Worm (Caenorhabditis elegans) whole organism, young adult: ENCODE measurements around the gene F53F4.7.
A peak's percentile ranks its signal among the peaks of the same experiment; 100 is the strongest.

Experiments
- F23B12.7 ChIP-seq: sonication (generic microtip); optimal IDR thresholded peaks from 2 replicates; lab custom pipeline; 2017; ENCODE audit warnings: missing genetic modification characterization, mild to moderate bottlenecking, missing compliant biosample characterization, antibody characterized with exemption, moderate library complexity; ENCODE audit not compliant: insufficient read depth
- F37B4.10 ChIP-seq: fragments of 200-800 bp; sonication (Bioruptor generic); IDR thresholded peaks from 2 replicates; pipeline ENCODE4 v1.3.6; 2022; ENCODE audit warnings: missing genetic modification characterization, missing compliant biosample characterization
- F49E8.2 ChIP-seq: sonication (generic microtip); optimal IDR thresholded peaks from 3 replicates; lab custom pipeline; 2017; ENCODE audit warnings: missing genetic modification characterization, mild to moderate bottlenecking, missing compliant biosample characterization, antibody characterized with exemption, moderate library complexity; ENCODE audit not compliant: insufficient read depth
- K12H6.12 ChIP-seq: fragments of 200-800 bp; sonication (Bioruptor generic); optimal IDR thresholded peaks from 2 replicates; lab custom pipeline; 2018; ENCODE audit warnings: mild to moderate bottlenecking, missing genetic modification characterization, missing compliant biosample characterization
- Y56A3A.18 ChIP-seq: fragments of 200-800 bp; sonication (Bioruptor generic); IDR thresholded peaks from 2 replicates; pipeline ENCODE4 v1.3.6; 2022; ENCODE audit warnings: missing genetic modification reagents, missing genetic modification characterization, missing compliant biosample characterization
- ama-1 ChIP-seq, 3 experiments: fragments of 150-350 bp in 1 of 3; sonication (generic microtip) in 2 of 3; optimal IDR thresholded peaks; 2 replicates each; lab custom pipeline; 2014 to 2018; ENCODE audit warnings: missing biosample characterization in 2 of 3, missing genetic modification characterization in 2 of 3, missing genetic modification reagents in 2 of 3
- atf-7 ChIP-seq: sonication (generic microtip); optimal IDR thresholded peaks from 2 replicates; lab custom pipeline; 2017; ENCODE audit warnings: mild to moderate bottlenecking, missing genetic modification characterization, missing compliant biosample characterization
- attf-3 ChIP-seq: fragments of 200-800 bp; sonication (Bioruptor generic); conservative IDR thresholded peaks from 2 replicates; pipeline ENCODE4 v1.3.6; 2022; ENCODE audit warnings: missing genetic modification reagents, missing genetic modification characterization, missing compliant biosample characterization
- attf-5 ChIP-seq: fragments of 200-800 bp; sonication (Bioruptor generic); optimal IDR thresholded peaks from 2 replicates; lab custom pipeline; 2018; ENCODE audit warnings: mild to moderate bottlenecking, missing genetic modification characterization, missing compliant biosample characterization
- bed-2 ChIP-seq: fragments of 200-800 bp; sonication (Bioruptor generic); IDR thresholded peaks from 2 replicates; pipeline ENCODE4 v1.3.6; 2022; ENCODE audit warnings: missing genetic modification reagents, missing genetic modification characterization, missing compliant biosample characterization
- cebp-1 ChIP-seq, 2 experiments: fragments of 200-800 bp in 1 of 2; sonication (Bioruptor generic) in 1 of 2; sonication (generic microtip) in 1 of 2; IDR thresholded peaks in 1 of 2; optimal IDR thresholded peaks in 1 of 2; 2 replicates each; pipeline versions ENCODE4 v1.3.6 to Lab custom; 2017 to 2022; ENCODE audit warnings: missing compliant biosample characterization in 2 of 2, missing genetic modification characterization in 2 of 2, mild to moderate bottlenecking in 1 of 2, missing genetic modification reagents in 1 of 2, moderate library complexity in 1 of 2
- cebp-2 ChIP-seq: fragments of 200-800 bp; sonication (Bioruptor generic); IDR thresholded peaks from 2 replicates; pipeline ENCODE4 v1.3.6; 2022; ENCODE audit warnings: missing genetic modification characterization, missing compliant biosample characterization
- ceh-100 ChIP-seq: fragments of 200-800 bp; sonication (Bioruptor generic); IDR thresholded peaks from 2 replicates; pipeline ENCODE4 v1.3.6; 2022; ENCODE audit warnings: missing genetic modification reagents, missing genetic modification characterization, missing compliant biosample characterization
- ceh-27 ChIP-seq: fragments of 200-800 bp; sonication (Bioruptor generic); optimal IDR thresholded peaks from 2 replicates; lab custom pipeline; 2018; ENCODE audit warnings: mild to moderate bottlenecking, missing genetic modification characterization, moderate library complexity, missing compliant biosample characterization
- ceh-58 ChIP-seq: fragments of 200-800 bp; sonication (Bioruptor generic); IDR thresholded peaks from 2 replicates; pipeline ENCODE4 v1.3.6; 2022; ENCODE audit warnings: missing genetic modification characterization, missing compliant biosample characterization
- chd-7 ChIP-seq: sonication (generic microtip); optimal IDR thresholded peaks from 2 replicates; lab custom pipeline; 2016; ENCODE audit warnings: mild to moderate bottlenecking, missing genetic modification characterization, moderate library complexity, missing compliant biosample characterization
- efl-1 ChIP-seq: fragments of 150-350 bp; optimal IDR thresholded peaks from 2 replicates; lab custom pipeline; 2014; ENCODE audit warnings: missing biosample characterization, missing genetic modification reagents, missing genetic modification characterization
- egl-44 ChIP-seq: fragments of 200-800 bp; sonication (Bioruptor generic); IDR thresholded peaks from 2 replicates; pipeline ENCODE4 v1.3.6; 2022; ENCODE audit warnings: missing genetic modification reagents, missing genetic modification characterization, missing compliant biosample characterization
- ets-4 ChIP-seq: fragments of 200-800 bp; sonication (Bioruptor generic); optimal IDR thresholded peaks from 2 replicates; lab custom pipeline; 2018; ENCODE audit warnings: mild to moderate bottlenecking, missing genetic modification characterization, missing compliant biosample characterization
- hmg-1.2 ChIP-seq: fragments of 200-800 bp; sonication (Bioruptor generic); IDR thresholded peaks from 2 replicates; pipeline ENCODE4 v1.3.6; 2022; ENCODE audit warnings: missing genetic modification reagents, missing genetic modification characterization, missing compliant biosample characterization
- hsf-1 ChIP-seq: fragments of 200-800 bp; sonication (Bioruptor generic); IDR thresholded peaks from 2 replicates; pipeline ENCODE4 v1.3.6; 2022; ENCODE audit warnings: missing genetic modification reagents, missing genetic modification characterization, missing compliant biosample characterization
- let-526 ChIP-seq: fragments of 200-800 bp; sonication (Bioruptor generic); IDR thresholded peaks from 2 replicates; pipeline ENCODE4 v1.3.6; 2022; ENCODE audit warnings: missing genetic modification reagents, missing genetic modification characterization, missing compliant biosample characterization
- lin-26 ChIP-seq: fragments of 200-800 bp; sonication (Bioruptor generic); IDR thresholded peaks from 2 replicates; pipeline ENCODE4 v1.3.6; 2022; ENCODE audit warnings: missing genetic modification reagents, missing genetic modification characterization, missing compliant biosample characterization
- madf-10 ChIP-seq: sonication (generic microtip); optimal IDR thresholded peaks from 2 replicates; lab custom pipeline; 2016; ENCODE audit warnings: mild to moderate bottlenecking, missing genetic modification characterization, missing compliant biosample characterization
- madf-8 ChIP-seq: fragments of 200-800 bp; sonication (Bioruptor generic); conservative IDR thresholded peaks from 2 replicates; pipeline ENCODE4 v1.3.6; 2022; ENCODE audit warnings: missing genetic modification reagents, missing genetic modification characterization, missing compliant biosample characterization
- mcd-1 ChIP-seq: fragments of 200-800 bp; sonication (Bioruptor generic); IDR thresholded peaks from 2 replicates; pipeline ENCODE4 v1.3.6; 2022; ENCODE audit warnings: missing genetic modification reagents, missing genetic modification characterization, missing compliant biosample characterization
- nfya-1 ChIP-seq: sonication (generic microtip); optimal IDR thresholded peaks from 2 replicates; lab custom pipeline; 2017; ENCODE audit warnings: antibody characterized with exemption, missing compliant biosample characterization, missing genetic modification characterization, borderline replicate concordance; ENCODE audit not compliant: insufficient read depth
- nfyb-1 ChIP-seq: fragments of 200-800 bp; sonication (Bioruptor generic); IDR thresholded peaks from 2 replicates; pipeline ENCODE4 v1.3.6; 2022; ENCODE audit warnings: missing genetic modification reagents, missing genetic modification characterization, missing compliant biosample characterization
- nhr-120 ChIP-seq: fragments of 200-800 bp; sonication (Bioruptor generic); IDR thresholded peaks from 2 replicates; pipeline ENCODE4 v1.3.6; 2022; ENCODE audit warnings: missing genetic modification characterization, missing compliant biosample characterization
- nhr-80 ChIP-seq: sonication (generic microtip); optimal IDR thresholded peaks from 2 replicates; lab custom pipeline; 2016; ENCODE audit warnings: missing genetic modification characterization, missing compliant biosample characterization
- pbrm-1 ChIP-seq: fragments of 200-800 bp; sonication (Bioruptor generic); IDR thresholded peaks from 2 replicates; pipeline ENCODE4 v1.3.6; 2022; ENCODE audit warnings: missing genetic modification reagents, missing genetic modification characterization, missing compliant biosample characterization
- pha-4 ChIP-seq: fragments of 150-350 bp; sonication (generic microtip); optimal IDR thresholded peaks from 2 replicates; lab custom pipeline; 2014; ENCODE audit warnings: missing biosample characterization, missing genetic modification reagents, missing genetic modification characterization
- rec-8 ChIP-seq, 2 experiments: sonication (generic microtip); optimal IDR thresholded peaks; 2 replicates each; lab custom pipeline; 2016; ENCODE audit warnings: mild to moderate bottlenecking in 2 of 2, missing genetic modification characterization in 2 of 2, missing genetic modification reagents in 2 of 2, missing genotype in 2 of 2, missing biosample characterization in 1 of 2, missing compliant biosample characterization in 1 of 2, moderate library complexity in 1 of 2
- rpc-1 ChIP-seq, 2 experiments: fragments of 150-350 bp in 1 of 2; sonication (generic microtip) in 1 of 2; optimal IDR thresholded peaks; 2 replicates each; lab custom pipeline; 2014 to 2018; ENCODE audit warnings: missing biosample characterization in 1 of 2, missing genetic modification characterization in 1 of 2, missing genetic modification reagents in 1 of 2, missing genotype in 1 of 2
- sdz-38 ChIP-seq: sonication (generic microtip); optimal IDR thresholded peaks from 2 replicates; lab custom pipeline; 2016; ENCODE audit warnings: missing genotype, missing genetic modification characterization, missing compliant biosample characterization
- sea-2 ChIP-seq: fragments of 200-800 bp; sonication (Bioruptor generic); IDR thresholded peaks from 2 replicates; pipeline ENCODE4 v1.3.6; 2022; ENCODE audit warnings: missing genetic modification characterization, missing compliant biosample characterization
- snpc-1.3 ChIP-seq: sonication (generic microtip); optimal IDR thresholded peaks from 2 replicates; lab custom pipeline; 2017; ENCODE audit warnings: missing genetic modification characterization, mild to moderate bottlenecking, missing compliant biosample characterization, antibody characterized with exemption, moderate library complexity, missing genotype, missing genetic modification reagents; ENCODE audit not compliant: insufficient read depth
- snpc-3.4 ChIP-seq: sonication (generic microtip); optimal IDR thresholded peaks from 2 replicates; lab custom pipeline; 2017; ENCODE audit warnings: missing genetic modification characterization, mild to moderate bottlenecking, missing compliant biosample characterization, antibody characterized with exemption, moderate library complexity, missing genotype, missing genetic modification reagents
- snpc-4 ChIP-seq, 5 experiments: fragments of 150-350 bp in 1 of 5; sonication (generic microtip) in 4 of 5; optimal IDR thresholded peaks; 2 replicates each; lab custom pipeline; 2014 to 2018; ENCODE audit warnings: missing genetic modification characterization in 5 of 5, missing biosample characterization in 3 of 5, antibody characterized with exemption in 2 of 5, mild to moderate bottlenecking in 2 of 5, missing compliant biosample characterization in 2 of 5, missing genotype in 2 of 5, moderate library complexity in 2 of 5, missing genetic modification reagents in 1 of 5
- somi-1 ChIP-seq: fragments of 200-800 bp; sonication (Bioruptor generic); optimal IDR thresholded peaks from 2 replicates; lab custom pipeline; 2018; ENCODE audit warnings: mild to moderate bottlenecking, missing genetic modification characterization, missing compliant biosample characterization
- tlf-1 ChIP-seq: fragments of 200-800 bp; sonication (Bioruptor generic); optimal IDR thresholded peaks from 2 replicates; lab custom pipeline; 2018; ENCODE audit warnings: mild to moderate bottlenecking, missing genetic modification characterization, missing compliant biosample characterization
- unc-130 ChIP-seq: sonication (generic microtip); optimal IDR thresholded peaks from 2 replicates; lab custom pipeline; 2016; ENCODE audit warnings: missing genetic modification reagents, missing genetic modification characterization, missing compliant biosample characterization
- zim-3 ChIP-seq: sonication (generic microtip); optimal IDR thresholded peaks from 2 replicates; lab custom pipeline; 2017; ENCODE audit warnings: mild to moderate bottlenecking, missing genetic modification characterization, moderate library complexity, missing compliant biosample characterization
- ztf-18 ChIP-seq: sonication (generic microtip); optimal IDR thresholded peaks from 2 replicates; lab custom pipeline; 2016; ENCODE audit warnings: missing genotype, mild to moderate bottlenecking, missing genetic modification characterization, missing compliant biosample characterization
- ztf-22 ChIP-seq: fragments of 200-800 bp; sonication (Bioruptor generic); optimal IDR thresholded peaks from 2 replicates; lab custom pipeline; 2018; ENCODE audit warnings: mild to moderate bottlenecking, missing genetic modification characterization, moderate library complexity, missing compliant biosample characterization

Gene F53F4.7

ce11 chrV:13657291-13657690 lies 43.5 kb upstream of the F53F4.7 start:
- TF ChIP-seq sea-2 (GFP tag; lab: Robert Waterston, UW) (no peak), madf-10 (tag; lab: Kevin White, UChicago) (peak; percentile 57), nfyb-1 (GFP tag; lab: Robert Waterston, UW) (peak; percentile 55; the same call in 1 of the 2 replicates), nhr-80 (tag; lab: Kevin White, UChicago) (peak; percentile 73), ceh-58 (GFP tag; lab: Robert Waterston, UW) (no peak), pbrm-1 (GFP tag; lab: Robert Waterston, UW) (0 out of 2 replicates have a peak, but pooled peaks have one; percentile 55), lin-26 (GFP tag; lab: Robert Waterston, UW) (peak; percentile 40), atf-7 (tag; lab: Kevin White, UChicago) (peak; percentile 62), ets-4 (GFP tag; lab: Kevin White, UChicago) (no peak), somi-1 (peak; percentile 91), attf-5 (GFP tag; lab: Kevin White, UChicago) (no peak), let-526 (GFP tag; lab: Robert Waterston, UW) (peak; percentile 42; the same call in 1 of the 2 replicates), cebp-1 (GFP tag; IDR thresholded peaks at IDR 0.05; lab: Robert Waterston, UW) (peak; percentile 8; the same call in 1 of the 2 replicates), cebp-1 (tag; optimal IDR thresholded peaks at IDR 0.05; lab: Kevin White, UChicago) (peak; percentile 71), tlf-1 (GFP tag; lab: Kevin White, UChicago) (peak; percentile 64), nfya-1 (no peak), madf-8 (no peak), chd-7 (peak; percentile 77), ceh-27 (no peak), hmg-1.2 (GFP tag; lab: Robert Waterston, UW) (peak; percentile 28; the same call in 1 of the 2 replicates), unc-130 (GFP tag; lab: Kevin White, UChicago) (no peak), zim-3 (tag; lab: Kevin White, UChicago) (no peak), ztf-22 (GFP tag; lab: Kevin White, UChicago) (peak; percentile 44), snpc-1.3 (no peak), efl-1 (GFP tag; lab: Kevin White, UChicago) (no peak), pha-4 (tag; lab: Kevin White, UChicago) (peak; percentile 70), K12H6.12 (no peak), F37B4.10 (GFP tag; lab: Robert Waterston, UW) (no peak), F49E8.2 (tag; lab: Kevin White, UChicago) (no peak), Y56A3A.18 (no peak; the same call in 1 of the 2 replicates), cebp-2 (no peak), ztf-18 (tag; lab: Kevin White, UChicago) (no peak), snpc-4 (GFP tag; optimal IDR thresholded peaks at IDR 0.05; lab: Kevin White, UChicago) (no peak), snpc-4 (tag; optimal IDR thresholded peaks at IDR 0.05; lab: Kevin White, UChicago) (peak in 1 of 4 experiments; percentile 20), F23B12.7 (tag; lab: Kevin White, UChicago) (peak; percentile 51), ceh-100 (GFP tag; lab: Robert Waterston, UW) (no peak), hsf-1 (GFP tag; lab: Robert Waterston, UW) (0 out of 2 replicates have a peak, but pooled peaks have one; percentile 4), bed-2 (GFP tag; lab: Robert Waterston, UW) (no peak), sdz-38 (tag; lab: Kevin White, UChicago) (no peak), snpc-3.4 (tag; lab: Kevin White, UChicago) (peak; percentile 7), mcd-1 (peak; percentile 15; the same call in 1 of the 2 replicates), nhr-120 (GFP tag; lab: Robert Waterston, UW) (no peak), egl-44 (no peak; the same call in 1 of the 2 replicates), rpc-1 (optimal IDR thresholded peaks at IDR 0.05; lab: Kevin White, UChicago) (no peak), rpc-1 (tag; optimal IDR thresholded peaks at IDR 0.05; lab: Kevin White, UChicago) (no peak), rec-8 (tag; optimal IDR thresholded peaks at IDR 0.05; lab: Kevin White, UChicago) (no peak), ama-1 (optimal IDR thresholded peaks at IDR 0.05; lab: Kevin White, UChicago) (no peak), ama-1 (GFP tag; optimal IDR thresholded peaks at IDR 0.05; lab: Kevin White, UChicago) (no peak), attf-3 (GFP tag; lab: Robert Waterston, UW) (no peak)
